Fruit fly (Drosophila melanogaster) whole organism, adult: ENCODE measurements around the gene CycT.

Experiments
- CG14711 ChIP-seq: fragments of 200-800 bp; sonication (Bioruptor generic); optimal IDR thresholded peaks from 2 replicates; lab custom pipeline; 2018; ENCODE audit warnings: missing biosample characterization, mild to moderate bottlenecking, missing genetic modification characterization, moderate library complexity
- CG1620 ChIP-seq: fragments of 200-800 bp; sonication (Bioruptor generic); optimal IDR thresholded peaks from 2 replicates; lab custom pipeline; 2016; ENCODE audit warnings: missing biosample characterization, missing genetic modification characterization
- Clk ChIP-seq: fragments of 200-800 bp; sonication (Bioruptor generic); optimal IDR thresholded peaks from 2 replicates; lab custom pipeline; 2017; ENCODE audit warnings: missing biosample characterization, missing genetic modification characterization
- kay ChIP-seq: fragments of 200-800 bp; sonication (Bioruptor generic); peaks from one replicate; lab custom pipeline; 2016; ENCODE audit warnings: missing biosample characterization, missing genetic modification characterization, borderline replicate concordance
- pad ChIP-seq: fragments of 200-800 bp; sonication (Bioruptor generic); optimal IDR thresholded peaks from 3 replicates; lab custom pipeline; 2017; ENCODE audit warnings: missing biosample characterization, missing genetic modification characterization, mild to moderate bottlenecking, moderate library complexity, missing genetic modification reagents
- tj ChIP-seq: fragments of 200-800 bp; sonication (Bioruptor generic); optimal IDR thresholded peaks from 3 replicates; lab custom pipeline; 2017; ENCODE audit warnings: missing biosample characterization, mild to moderate bottlenecking, missing genetic modification characterization, moderate library complexity

dm6 chr3L:17535768-17536167 is 21.8 kb downstream of the CycT start:
- no peak for TF ChIP-seq pad (GFP tag; lab: Kevin White, UChicago)
- TF ChIP-seq tj, result no peak
- TF ChIP-seq Clk, result no peak
- TF ChIP-seq kay (GFP tag; lab: Kevin White, UChicago), result peak; percentile 11
- no peak for TF ChIP-seq CG14711
- TF ChIP-seq CG1620 (GFP tag; lab: Kevin White, UChicago), result no peak
